Worm (Caenorhabditis elegans) whole organism, late embryonic: ENCODE data around the gene srh-279.

Experiments used
- C38D4.7 ChIP-seq: fragments of 200-800 bp; sonication (Bioruptor generic); optimal IDR thresholded peaks from 2 replicates; lab custom pipeline; 2018; ENCODE audit warnings: mild to moderate bottlenecking, missing genetic modification characterization, moderate library complexity, missing compliant biosample characterization
- F13H6.1 ChIP-seq: sonication (generic microtip); optimal IDR thresholded peaks from 2 replicates; lab custom pipeline; 2016; ENCODE audit warnings: missing genetic modification characterization, missing compliant biosample characterization
- K02D7.2 ChIP-seq: sonication (generic microtip); optimal IDR thresholded peaks from 2 replicates; lab custom pipeline; 2017; ENCODE audit warnings: mild to moderate bottlenecking, missing genetic modification characterization, missing compliant biosample characterization
- T23F11.4 ChIP-seq: fragments of 200-800 bp; sonication (Bioruptor generic); optimal IDR thresholded peaks from 2 replicates; lab custom pipeline; 2018; ENCODE audit warnings: mild to moderate bottlenecking, missing genetic modification characterization, missing compliant biosample characterization
- Y22D7AL.16 ChIP-seq: sonication (generic microtip); optimal IDR thresholded peaks from 2 replicates; lab custom pipeline; 2016; ENCODE audit warnings: missing genetic modification characterization, missing compliant biosample characterization
- ahr-1 ChIP-seq: sonication (generic microtip); optimal IDR thresholded peaks from 2 replicates; lab custom pipeline; 2016; ENCODE audit warnings: missing genetic modification characterization, missing compliant biosample characterization
- ama-1 ChIP-seq: fragments of 150-350 bp; optimal IDR thresholded peaks from 2 replicates; lab custom pipeline; 2014
- ceh-2 ChIP-seq: sonication (generic microtip); optimal IDR thresholded peaks from 2 replicates; lab custom pipeline; 2016; ENCODE audit warnings: missing genotype, missing genetic modification characterization, missing compliant biosample characterization
- ceh-45 ChIP-seq: fragments of 200-800 bp; sonication (Bioruptor generic); IDR thresholded peaks from 2 replicates; pipeline ENCODE4 v1.3.6; 2022; ENCODE audit warnings: missing genetic modification reagents, missing genetic modification characterization, missing compliant biosample characterization
- ceh-6 ChIP-seq: fragments of 200-800 bp; sonication (Bioruptor generic); optimal IDR thresholded peaks from 2 replicates; lab custom pipeline; 2018; ENCODE audit warnings: mild to moderate bottlenecking, missing genetic modification characterization, missing compliant biosample characterization
- che-1 ChIP-seq: sonication (generic microtip); optimal IDR thresholded peaks from 2 replicates; lab custom pipeline; 2016; ENCODE audit warnings: mild to moderate bottlenecking, missing genetic modification characterization, missing compliant biosample characterization
- dmd-4 ChIP-seq: sonication (generic microtip); optimal IDR thresholded peaks from 2 replicates; lab custom pipeline; 2016; ENCODE audit warnings: borderline replicate concordance, missing genetic modification characterization, missing compliant biosample characterization
- dve-1 ChIP-seq: sonication (generic microtip); optimal IDR thresholded peaks from 2 replicates; lab custom pipeline; 2017; ENCODE audit warnings: antibody characterized with exemption, mild to moderate bottlenecking, missing genetic modification characterization, missing compliant biosample characterization
- elt-4 ChIP-seq: sonication (generic microtip); optimal IDR thresholded peaks from 2 replicates; lab custom pipeline; 2016; ENCODE audit warnings: missing genetic modification characterization, missing compliant biosample characterization
- fax-1 ChIP-seq: sonication (generic microtip); optimal IDR thresholded peaks from 2 replicates; lab custom pipeline; 2016; ENCODE audit warnings: missing genotype, missing genetic modification characterization, missing compliant biosample characterization
- fkh-10 ChIP-seq: fragments of 150-350 bp; optimal IDR thresholded peaks from 2 replicates; lab custom pipeline; 2014; ENCODE audit warnings: missing biosample characterization, missing genetic modification reagents, missing genetic modification characterization
- fkh-6 ChIP-seq: sonication (generic microtip); optimal IDR thresholded peaks from 2 replicates; lab custom pipeline; 2016; ENCODE audit warnings: missing genetic modification characterization, missing compliant biosample characterization
- gmeb-2 ChIP-seq: sonication (generic microtip); optimal IDR thresholded peaks from 2 replicates; lab custom pipeline; 2016; ENCODE audit warnings: missing genetic modification characterization, inconsistent platforms, missing compliant biosample characterization
- hlh-15 ChIP-seq: sonication (generic microtip); optimal IDR thresholded peaks from 2 replicates; lab custom pipeline; 2016; ENCODE audit warnings: missing genetic modification characterization, missing compliant biosample characterization
- hlh-8 ChIP-seq: sonication (generic microtip); optimal IDR thresholded peaks from 2 replicates; lab custom pipeline; 2016; ENCODE audit warnings: missing genotype, missing genetic modification characterization, missing compliant biosample characterization
- lim-6 ChIP-seq: sonication (generic microtip); optimal IDR thresholded peaks from 2 replicates; lab custom pipeline; 2016; ENCODE audit warnings: missing genetic modification characterization, missing compliant biosample characterization
- lin-11 ChIP-seq: fragments of 200-800 bp; sonication (Bioruptor generic); optimal IDR thresholded peaks from 2 replicates; lab custom pipeline; 2018; ENCODE audit warnings: mild to moderate bottlenecking, missing genetic modification characterization, missing compliant biosample characterization
- madf-2 ChIP-seq: sonication (generic microtip); optimal IDR thresholded peaks from 2 replicates; lab custom pipeline; 2017; ENCODE audit warnings: missing genetic modification characterization, missing compliant biosample characterization
- nhr-11 ChIP-seq: fragments of 150-350 bp; optimal IDR thresholded peaks from 2 replicates; lab custom pipeline; 2014; ENCODE audit warnings: missing biosample characterization, missing genetic modification characterization
- npax-4 ChIP-seq: sonication (generic microtip); optimal IDR thresholded peaks from 2 replicates; lab custom pipeline; 2016; ENCODE audit warnings: missing genetic modification characterization, missing compliant biosample characterization
- pax-1 ChIP-seq: fragments of 150-350 bp; optimal IDR thresholded peaks from 2 replicates; lab custom pipeline; 2014; ENCODE audit warnings: missing biosample characterization, missing genetic modification characterization
- pha-2 ChIP-seq: sonication (generic microtip); optimal IDR thresholded peaks from 2 replicates; lab custom pipeline; 2017; ENCODE audit warnings: mild to moderate bottlenecking, missing genetic modification characterization, missing compliant biosample characterization
- pha-4 ChIP-seq: fragments of 150-350 bp; optimal IDR thresholded peaks from 2 replicates; lab custom pipeline; 2018; ENCODE audit warnings: missing biosample characterization, missing genetic modification reagents, missing genetic modification characterization
- ref-2 ChIP-seq: sonication (generic microtip); optimal IDR thresholded peaks from 2 replicates; lab custom pipeline; 2016; ENCODE audit warnings: missing genetic modification characterization, missing compliant biosample characterization
- sox-2 ChIP-seq: fragments of 200-800 bp; sonication (Bioruptor generic); IDR thresholded peaks from 2 replicates; pipeline ENCODE4 v1.3.6; 2022; ENCODE audit warnings: missing genetic modification reagents, missing genetic modification characterization, missing compliant biosample characterization
- tbx-2 ChIP-seq: sonication (generic microtip); optimal IDR thresholded peaks from 2 replicates; lab custom pipeline; 2016; ENCODE audit warnings: missing genetic modification characterization, missing compliant biosample characterization
- tbx-7 ChIP-seq: sonication (generic microtip); optimal IDR thresholded peaks from 2 replicates; lab custom pipeline; 2016; ENCODE audit warnings: missing genotype, missing genetic modification characterization, missing compliant biosample characterization
- ttx-3 ChIP-seq: sonication (generic microtip); optimal IDR thresholded peaks from 2 replicates; lab custom pipeline; 2016; ENCODE audit warnings: missing genetic modification reagents, missing genetic modification characterization, missing compliant biosample characterization
- unc-3 ChIP-seq, 2 experiments: fragments of 200-800 bp in 1 of 2; sonication (Bioruptor generic) in 1 of 2; sonication (generic microtip) in 1 of 2; conservative IDR thresholded peaks in 1 of 2; optimal IDR thresholded peaks in 1 of 2; 2 replicates each; pipeline versions ENCODE4 v1.3.6 to Lab custom; 2016 to 2022; ENCODE audit warnings: missing compliant biosample characterization in 2 of 2, missing genetic modification characterization in 2 of 2, missing genetic modification reagents in 1 of 2
- unc-55 ChIP-seq: sonication (generic microtip); optimal IDR thresholded peaks from 2 replicates; lab custom pipeline; 2017; ENCODE audit warnings: missing biosample characterization, missing genetic modification reagents, missing genetic modification characterization

The srh-279 gene

DNA sequence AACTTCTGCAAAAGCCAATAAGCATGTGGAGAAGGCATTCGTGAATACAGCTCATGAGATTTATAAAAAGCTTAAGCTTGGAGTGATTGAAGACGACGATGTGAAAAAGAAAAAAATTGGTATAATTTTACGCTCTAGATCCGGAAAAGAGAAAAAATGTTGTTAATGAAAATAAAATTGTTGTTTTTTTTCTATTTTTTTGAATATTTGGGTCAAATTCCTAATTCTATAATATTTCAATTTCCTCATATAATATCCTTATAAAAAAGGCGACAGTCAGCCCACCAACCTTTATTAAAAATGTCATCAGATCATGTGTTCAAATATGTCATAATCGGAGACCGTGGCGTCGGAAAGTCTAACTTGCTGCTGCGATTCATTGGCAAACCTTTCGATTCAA, 3.2 kb downstream of the srh-279 start, which contains the start of gene rabr-3:
Gene rabr-3, plus strand, starts transcription at position 301 of the 400 bp plus-strand sequence.
- TF ChIP-seq ceh-2 (tag; lab: Kevin White, UChicago) (no peak), lin-11 (tag; lab: Kevin White, UChicago) (no peak), npax-4 (tag; lab: Kevin White, UChicago) (no peak), ahr-1 (tag; lab: Kevin White, UChicago) (no peak), dmd-4 (tag; lab: Kevin White, UChicago) (no peak), hlh-8 (tag; lab: Kevin White, UChicago) (no peak), pha-4 (tag; lab: Kevin White, UChicago) (no peak), ttx-3 (tag; lab: Kevin White, UChicago) (no peak), che-1 (no peak), fkh-6 (no peak), T23F11.4 (GFP tag; lab: Kevin White, UChicago) (no peak), dve-1 (tag; lab: Kevin White, UChicago) (no peak), gmeb-2 (tag; lab: Kevin White, UChicago) (no peak), hlh-15 (tag; lab: Kevin White, UChicago) (no peak), ceh-6 (GFP tag; lab: Kevin White, UChicago) (no peak), lim-6 (no peak), unc-3 (GFP tag; conservative IDR thresholded peaks at IDR 0.05; lab: Robert Waterston, UW) (no peak), unc-3 (tag; optimal IDR thresholded peaks at IDR 0.05; lab: Kevin White, UChicago) (no peak)

DNA sequence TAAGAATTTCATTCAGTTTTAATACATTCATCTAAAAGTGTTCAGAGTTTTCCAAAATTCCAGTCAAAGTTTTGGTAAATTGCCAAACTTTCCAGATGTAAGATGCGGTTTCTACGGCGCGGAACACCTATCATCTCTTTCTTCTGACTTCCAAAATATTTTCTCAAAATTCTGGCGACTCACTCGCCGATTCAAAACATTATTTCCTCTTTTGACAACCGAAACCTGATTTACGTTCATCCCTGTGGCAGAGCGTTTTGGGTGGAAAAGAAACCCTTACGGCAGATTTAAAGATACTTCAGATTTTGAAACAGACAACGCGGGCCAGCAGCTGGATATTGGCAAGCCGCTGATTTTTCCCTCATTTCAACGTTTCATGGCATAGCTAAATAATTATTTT, 5.8 kb downstream of the srh-279 start, which contains the start of gene F11A5.5:
Gene F11A5.5, plus strand, starts transcription at position 301 of the 400 bp plus-strand sequence.
- TF ChIP-seq nhr-11 (tag; lab: Kevin White, UChicago) (no peak), ama-1 (lab: Kevin White, UChicago) (no peak), fax-1 (tag; lab: Kevin White, UChicago) (no peak), lim-6 (no peak), madf-2 (tag; lab: Kevin White, UChicago) (no peak), pha-2 (tag; lab: Kevin White, UChicago) (no peak), lin-11 (tag; lab: Kevin White, UChicago) (no peak), C38D4.7 (GFP tag; lab: Kevin White, UChicago) (no peak), unc-55 (GFP tag; lab: Kevin White, UChicago) (no peak), che-1 (no peak), tbx-7 (tag; lab: Kevin White, UChicago) (no peak), F13H6.1 (no peak), tbx-2 (tag; lab: Kevin White, UChicago) (no peak), fkh-6 (no peak), ref-2 (tag; lab: Kevin White, UChicago) (no peak), fkh-10 (GFP tag; lab: Kevin White, UChicago) (no peak)
- TF ChIP-seq, all 69 proteins: peak for 0

DNA sequence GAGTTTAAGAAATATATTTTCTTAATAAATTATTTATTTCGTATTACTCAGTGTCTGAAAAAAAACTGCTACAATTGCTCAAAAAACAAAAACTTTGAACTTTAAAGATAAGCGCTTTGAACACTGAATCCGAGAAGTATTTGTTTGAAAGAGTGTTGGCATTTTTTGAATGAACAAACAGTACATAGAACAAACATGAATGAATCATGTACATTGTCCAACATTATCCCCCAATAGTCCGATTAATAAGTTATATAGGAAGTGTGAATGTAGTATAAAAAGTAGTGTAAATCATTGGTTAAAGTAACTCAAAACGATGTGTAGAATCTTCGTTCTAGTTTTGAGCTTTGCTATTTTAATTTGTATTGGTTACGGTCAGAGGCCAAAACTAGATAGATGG, 9.5 kb downstream of the srh-279 start, which contains the start of gene F11A5.17:
Gene F11A5.17, plus strand, starts transcription at position 301 of the 400 bp plus-strand sequence.
- TF ChIP-seq ceh-45: no peak
- TF ChIP-seq pax-1: no peak
- no peak for TF ChIP-seq elt-4
- TF ChIP-seq npax-4 (tag; lab: Kevin White, UChicago): no peak
- no peak for TF ChIP-seq K02D7.2 (tag; lab: Kevin White, UChicago)
- TF ChIP-seq Y22D7AL.16: no peak

DNA sequence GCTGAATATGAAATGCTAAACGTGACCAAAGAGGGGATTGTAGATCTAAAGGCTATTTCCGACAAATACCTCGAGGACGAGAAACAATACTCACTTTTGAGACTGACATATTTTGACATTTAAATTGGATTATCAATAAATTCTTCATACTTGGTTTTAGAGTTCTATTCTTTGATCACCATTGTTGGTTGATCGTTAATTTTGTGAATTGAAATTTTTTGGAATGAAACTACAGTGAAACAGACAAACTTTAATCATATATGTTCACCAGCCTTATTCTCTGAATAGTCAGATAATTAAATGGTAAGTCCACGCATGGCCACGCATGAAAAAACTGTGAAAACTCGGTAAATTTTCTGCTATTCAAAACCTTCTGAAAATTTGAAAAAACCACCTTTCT, 10.4 kb downstream of the srh-279 start, which contains the start of gene F11A5.18:
Gene F11A5.18, plus strand, starts transcription at position 301 of the 400 bp plus-strand sequence.
- TF ChIP-seq nhr-11 (tag; lab: Kevin White, UChicago) (no peak), sox-2 (no peak), ahr-1 (tag; lab: Kevin White, UChicago) (no peak), fax-1 (tag; lab: Kevin White, UChicago) (no peak)
